Fruit fly (Drosophila melanogaster): ENCODE results near the gene CG5455.

- TF ChIP-seq tj (GFP tag; optimal IDR thresholded peaks at IDR 0.05) (no peak), CG33017 (tag; optimal IDR thresholded peaks at IDR 0.05) (no peak), cnc (optimal IDR thresholded peaks at IDR 0.05) (no peak)
Observed at dm6 chr3R:26478644-26479043, 17.3 kb downstream of the CG5455 start.

All from whole organism, adult.